Worm (Caenorhabditis elegans) whole organism, L1 larva: ENCODE results near the gene Y49F6C.6.

Experiments
- C04F5.9 ChIP-seq: sonication (generic microtip); optimal IDR thresholded peaks from 2 replicates; lab custom pipeline; 2016; ENCODE audit warnings: missing genetic modification characterization, missing compliant biosample characterization
- F16B12.6 ChIP-seq: fragments of 150-350 bp; optimal IDR thresholded peaks from 2 replicates; lab custom pipeline; 2014; ENCODE audit warnings: missing biosample characterization, missing genetic modification characterization
- Y116A8C.19 ChIP-seq: sonication (generic microtip); optimal IDR thresholded peaks from 2 replicates; lab custom pipeline; 2016; ENCODE audit warnings: missing compliant biosample characterization, missing genetic modification characterization, borderline replicate concordance
- aha-1 ChIP-seq: fragments of 150-350 bp; optimal IDR thresholded peaks from 2 replicates; lab custom pipeline; 2014; ENCODE audit warnings: missing biosample characterization, missing genetic modification characterization
- ama-1 ChIP-seq: fragments of 150-350 bp; optimal IDR thresholded peaks from 2 replicates; lab custom pipeline; 2014
- ceh-8 ChIP-seq: fragments of 200-800 bp; sonication (Bioruptor generic); optimal IDR thresholded peaks from 2 replicates; lab custom pipeline; 2018; ENCODE audit warnings: mild to moderate bottlenecking, missing genetic modification characterization, moderate library complexity, missing compliant biosample characterization
- ceh-82 ChIP-seq, 3 experiments: fragments of 150-350 bp in 1 of 3; sonication (generic microtip) in 2 of 3; optimal IDR thresholded peaks; 2 replicates each; lab custom pipeline; 2014 to 2017; ENCODE audit warnings: missing biosample characterization in 3 of 3, missing genetic modification characterization in 3 of 3
- ceh-88 ChIP-seq: fragments of 200-800 bp; sonication (Bioruptor generic); IDR thresholded peaks from 2 replicates; pipeline ENCODE4 v1.3.6; 2022; ENCODE audit warnings: missing genetic modification characterization, missing compliant biosample characterization
- ces-1 ChIP-seq: fragments of 150-350 bp; optimal IDR thresholded peaks from 2 replicates; lab custom pipeline; 2014; ENCODE audit warnings: missing biosample characterization, missing genetic modification reagents, missing genetic modification characterization
- dpl-1 ChIP-seq, 3 experiments: fragments of 150-350 bp in 2 of 3; sonication (generic microtip) in 1 of 3; optimal IDR thresholded peaks; 2 replicates each; lab custom pipeline; 2014 to 2017; ENCODE audit warnings: missing biosample characterization in 3 of 3, missing genetic modification characterization in 3 of 3, missing genetic modification reagents in 3 of 3
- dsc-1 ChIP-seq: sonication (generic microtip); optimal IDR thresholded peaks from 2 replicates; lab custom pipeline; 2016; ENCODE audit warnings: mild to moderate bottlenecking, missing genetic modification characterization, missing compliant biosample characterization
- egl-13 ChIP-seq: sonication (generic microtip); optimal IDR thresholded peaks from 2 replicates; lab custom pipeline; 2016; ENCODE audit warnings: missing genotype, missing genetic modification reagents, missing genetic modification characterization, missing compliant biosample characterization
- elt-2 ChIP-seq: sonication (generic microtip); optimal IDR thresholded peaks from 2 replicates; lab custom pipeline; 2016; ENCODE audit warnings: missing genetic modification characterization, mild to moderate bottlenecking, inconsistent platforms, missing compliant biosample characterization, missing genetic modification reagents
- fkh-10 ChIP-seq: sonication (generic microtip); optimal IDR thresholded peaks from 2 replicates; lab custom pipeline; 2017; ENCODE audit warnings: missing biosample characterization, missing genetic modification reagents, missing genetic modification characterization
- fkh-4 ChIP-seq: sonication (generic microtip); optimal IDR thresholded peaks from 2 replicates; lab custom pipeline; 2016; ENCODE audit warnings: missing compliant biosample characterization, missing genetic modification characterization, borderline replicate concordance
- fkh-8 ChIP-seq: sonication (generic microtip); optimal IDR thresholded peaks from 2 replicates; lab custom pipeline; 2016; ENCODE audit warnings: mild to moderate bottlenecking, missing genetic modification characterization, missing compliant biosample characterization
- fos-1 ChIP-seq: fragments of 150-350 bp; optimal IDR thresholded peaks from 2 replicates; lab custom pipeline; 2014; ENCODE audit warnings: missing biosample characterization, missing genetic modification characterization
- hlh-4 ChIP-seq: sonication (generic microtip); optimal IDR thresholded peaks from 2 replicates; lab custom pipeline; 2016; ENCODE audit warnings: mild to moderate bottlenecking, missing genetic modification characterization, missing compliant biosample characterization
- irx-1 ChIP-seq: sonication (generic microtip); optimal IDR thresholded peaks from 2 replicates; lab custom pipeline; 2016; ENCODE audit warnings: missing genetic modification characterization, missing compliant biosample characterization
- lin-13 ChIP-seq: fragments of 150-350 bp; optimal IDR thresholded peaks from 2 replicates; lab custom pipeline; 2014; ENCODE audit warnings: missing biosample characterization, missing genetic modification reagents, missing genetic modification characterization
- lin-14 ChIP-seq: fragments of 200-800 bp; sonication (Bioruptor generic); optimal IDR thresholded peaks from 2 replicates; lab custom pipeline; 2018; ENCODE audit warnings: mild to moderate bottlenecking, missing genetic modification characterization, moderate library complexity, missing compliant biosample characterization
- lin-39 ChIP-seq: fragments of 150-350 bp; optimal IDR thresholded peaks from 2 replicates; lab custom pipeline; 2014; ENCODE audit warnings: missing biosample characterization, missing genetic modification reagents, missing genetic modification characterization
- lir-3 ChIP-seq: sonication (generic microtip); optimal IDR thresholded peaks from 2 replicates; lab custom pipeline; 2016; ENCODE audit warnings: mild to moderate bottlenecking, missing genetic modification characterization, moderate library complexity, missing compliant biosample characterization; ENCODE audit not compliant: poor library complexity
- lsy-2 ChIP-seq, 2 experiments: fragments of 150-350 bp; optimal IDR thresholded peaks; 2 replicates each; lab custom pipeline; 2014; ENCODE audit warnings: missing biosample characterization in 2 of 2, missing genetic modification characterization in 2 of 2
- mdl-1 ChIP-seq, 2 experiments: fragments of 150-350 bp; optimal IDR thresholded peaks; 2 replicates each; lab custom pipeline; 2014 to 2017; ENCODE audit warnings: missing biosample characterization in 2 of 2, missing genetic modification characterization in 2 of 2, inconsistent platforms in 1 of 2
- mef-2 ChIP-seq: fragments of 150-350 bp; optimal IDR thresholded peaks from 2 replicates; lab custom pipeline; 2014; ENCODE audit warnings: missing biosample characterization, missing genetic modification characterization
- nhr-237 ChIP-seq: fragments of 150-350 bp; optimal IDR thresholded peaks from 2 replicates; lab custom pipeline; 2014; ENCODE audit warnings: missing biosample characterization, missing genetic modification characterization
- nhr-28 ChIP-seq: fragments of 150-350 bp; optimal IDR thresholded peaks from 2 replicates; lab custom pipeline; 2014; ENCODE audit warnings: missing biosample characterization, missing genetic modification characterization
- nhr-84 ChIP-seq: sonication (generic microtip); optimal IDR thresholded peaks from 2 replicates; lab custom pipeline; 2017; ENCODE audit warnings: missing biosample characterization, missing genetic modification characterization
- pag-3 ChIP-seq: sonication (generic microtip); optimal IDR thresholded peaks from 2 replicates; lab custom pipeline; 2017; ENCODE audit warnings: missing genetic modification characterization, mild to moderate bottlenecking, missing compliant biosample characterization, antibody characterized with exemption, borderline replicate concordance; ENCODE audit not compliant: insufficient read depth
- pax-3 ChIP-seq: fragments of 200-800 bp; sonication (Bioruptor generic); optimal IDR thresholded peaks from 2 replicates; lab custom pipeline; 2018; ENCODE audit warnings: mild to moderate bottlenecking, missing genetic modification characterization, moderate library complexity, missing compliant biosample characterization
- pqm-1 ChIP-seq: sonication (generic microtip); optimal IDR thresholded peaks from 3 replicates; lab custom pipeline; 2017; ENCODE audit warnings: missing biosample characterization, missing genetic modification characterization
- rnt-1 ChIP-seq: sonication (generic microtip); optimal IDR thresholded peaks from 2 replicates; lab custom pipeline; 2016; ENCODE audit warnings: mild to moderate bottlenecking, missing genetic modification characterization, moderate library complexity, missing compliant biosample characterization
- snpc-4 ChIP-seq: fragments of 150-350 bp; optimal IDR thresholded peaks from 2 replicates; lab custom pipeline; 2014; ENCODE audit warnings: missing biosample characterization, missing genetic modification characterization
- snu-23 ChIP-seq: sonication (generic microtip); optimal IDR thresholded peaks from 2 replicates; lab custom pipeline; 2016; ENCODE audit warnings: missing genetic modification characterization, missing compliant biosample characterization
- sox-4 ChIP-seq: sonication (generic microtip); optimal IDR thresholded peaks from 2 replicates; lab custom pipeline; 2016; ENCODE audit warnings: missing genetic modification characterization, missing compliant biosample characterization
- sptf-1 ChIP-seq: fragments of 150-350 bp; optimal IDR thresholded peaks from 2 replicates; lab custom pipeline; 2014; ENCODE audit warnings: missing biosample characterization, missing genetic modification characterization
- swsn-7 ChIP-seq: sonication (generic microtip); optimal IDR thresholded peaks from 2 replicates; lab custom pipeline; 2016; ENCODE audit warnings: missing genetic modification characterization, missing compliant biosample characterization
- unc-130 ChIP-seq: fragments of 150-350 bp; optimal IDR thresholded peaks from 2 replicates; lab custom pipeline; 2017; ENCODE audit warnings: missing biosample characterization, missing genetic modification characterization, inconsistent platforms
- unc-62 ChIP-seq: fragments of 150-350 bp; optimal IDR thresholded peaks from 2 replicates; lab custom pipeline; 2014; ENCODE audit warnings: missing biosample characterization, missing genetic modification reagents, missing genetic modification characterization
- unc-86 ChIP-seq: sonication (generic microtip); optimal IDR thresholded peaks from 2 replicates; lab custom pipeline; 2016; ENCODE audit warnings: missing genetic modification characterization, missing compliant biosample characterization
- unc-98 ChIP-seq: fragments of 200-800 bp; sonication (Bioruptor generic); IDR thresholded peaks from 2 replicates; pipeline ENCODE4 v1.3.6; 2022; ENCODE audit warnings: missing genetic modification characterization, missing compliant biosample characterization
- xbp-1 ChIP-seq: sonication (generic microtip); optimal IDR thresholded peaks from 2 replicates; lab custom pipeline; 2016; ENCODE audit warnings: missing genetic modification characterization, missing compliant biosample characterization
- ztf-11 ChIP-seq, 2 experiments: sonication (generic microtip); optimal IDR thresholded peaks; 2 replicates each; lab custom pipeline; 2016 to 2017; ENCODE audit warnings: missing genetic modification characterization in 2 of 2, missing biosample characterization in 1 of 2, missing compliant biosample characterization in 1 of 2
- ztf-4 ChIP-seq: fragments of 150-350 bp; optimal IDR thresholded peaks from 2 replicates; lab custom pipeline; 2014; ENCODE audit warnings: missing biosample characterization, missing genetic modification characterization

Gene Y49F6C.6

DNA sequence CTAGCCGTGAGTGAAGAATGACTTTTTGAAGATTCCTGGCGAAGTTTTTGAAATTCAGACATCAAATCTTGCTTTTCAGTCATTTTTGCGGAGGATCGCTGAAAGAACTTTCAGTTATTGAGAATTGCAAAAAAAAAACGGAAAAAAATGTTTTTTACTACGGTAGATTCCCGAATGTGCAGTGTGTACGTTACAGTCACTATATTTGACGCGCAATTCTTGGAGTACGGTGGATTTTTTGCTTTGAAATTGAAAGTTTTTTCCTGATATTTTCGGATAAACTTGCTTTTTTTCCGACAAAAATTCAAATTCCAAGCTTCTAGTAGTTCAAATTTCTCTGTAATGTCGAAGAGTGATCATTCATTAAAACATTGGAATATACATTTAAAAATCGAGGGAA, 25.0 kb downstream of the Y49F6C.6 start, which contains the start of gene F14D2.11:
Gene F14D2.11, minus strand, starts transcription at position 101 of the 400 bp plus-strand sequence.
- no peak for TF ChIP-seq swsn-7 (tag; lab: Kevin White, UChicago)
- TF ChIP-seq mdl-1 (tag; optimal IDR thresholded peaks at IDR 0.05; lab: Kevin White, UChicago), result no peak
- TF ChIP-seq nhr-237 (tag; lab: Kevin White, UChicago), result no peak
- no peak for TF ChIP-seq rnt-1 (tag; lab: Kevin White, UChicago)
- TF ChIP-seq unc-62, result no peak
- TF ChIP-seq fkh-8 (tag; lab: Kevin White, UChicago), result no peak
- TF ChIP-seq ztf-11 (tag; optimal IDR thresholded peaks at IDR 0.05; lab: Kevin White, UChicago), result no peak
- TF ChIP-seq nhr-84 (tag; lab: Kevin White, UChicago), result no peak
- TF ChIP-seq xbp-1, result no peak

- TF ChIP-seq snpc-4 (tag; lab: Kevin White, UChicago) (no peak), snu-23 (GFP tag; lab: Kevin White, UChicago) (no peak), unc-130 (tag; lab: Kevin White, UChicago) (no peak), unc-86 (no peak), pqm-1 (tag; lab: Kevin White, UChicago) (no peak), ces-1 (no peak), hlh-4 (no peak), lin-14 (no peak), unc-98 (GFP tag; lab: Robert Waterston, UW) (no peak), fkh-10 (GFP tag; lab: Kevin White, UChicago) (no peak), lsy-2 (tag; optimal IDR thresholded peaks at IDR 0.05; lab: Kevin White, UChicago) (no peak), ceh-88 (GFP tag; lab: Robert Waterston, UW) (no peak), xbp-1 (no peak), Y116A8C.19 (no peak)
Measured at ce11 chrII:3340818-3341217, 26.2 kb downstream of the Y49F6C.6 start.

- TF ChIP-seq ceh-8 (GFP tag; lab: Kevin White, UChicago), result no peak
- TF ChIP-seq lin-13, result no peak
- TF ChIP-seq sox-4 (tag; lab: Kevin White, UChicago), result no peak
- TF ChIP-seq dpl-1 (GFP tag; optimal IDR thresholded peaks at IDR 0.05; lab: Kevin White, UChicago), result no peak
- TF ChIP-seq snu-23 (GFP tag; lab: Kevin White, UChicago), result no peak
- TF ChIP-seq ceh-82 (tag; optimal IDR thresholded peaks at IDR 0.05; lab: Kevin White, UChicago), result no peak
- no peak for TF ChIP-seq lin-39
Measured at ce11 chrII:3340251-3340650, 26.7 kb downstream of the Y49F6C.6 start, which contains the start of gene F14D2.5. Gene F14D2.5 (plus strand): TSS chrII:3340551.

DNA sequence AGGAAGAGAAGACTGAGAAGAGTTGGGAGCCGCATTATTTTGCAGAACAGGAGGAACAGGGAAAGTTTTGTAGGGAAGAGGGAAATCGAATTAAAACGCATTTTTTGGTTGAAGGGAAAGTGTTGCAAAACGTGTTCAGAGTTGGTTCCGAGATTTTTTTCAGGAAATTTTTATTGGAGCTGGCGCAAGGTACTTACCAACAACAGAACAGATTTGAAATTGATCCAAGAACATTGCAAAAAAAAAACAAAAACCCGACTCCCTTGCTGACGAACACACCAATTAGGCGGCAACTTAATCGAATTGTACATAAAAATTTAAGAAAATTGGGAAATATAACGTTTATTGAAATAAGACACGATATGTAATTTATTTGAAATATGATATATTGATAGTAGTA, 28.4 kb downstream of the Y49F6C.6 start, which contains the start of gene F14D2.7:
Gene F14D2.7, minus strand, starts transcription at position 101 of the 400 bp plus-strand sequence.
- no peak for TF ChIP-seq unc-130 (tag; lab: Kevin White, UChicago)

ce11 chrII:3337039-3337438, 30.0 kb downstream of the Y49F6C.6 start, which contains the start of gene F14D2.19:
Gene F14D2.19 (minus strand): TSS chrII:3337139.
- TF ChIP-seq nhr-28 (tag; lab: Kevin White, UChicago) (no peak), F16B12.6 (tag; lab: Kevin White, UChicago) (no peak), fos-1 (tag; lab: Kevin White, UChicago) (no peak), ama-1 (lab: Kevin White, UChicago) (no peak), pag-3 (tag; lab: Kevin White, UChicago) (no peak), lir-3 (no peak)
- TF ChIP-seq, all 84 proteins: peak for 0

- no peak for TF ChIP-seq ztf-4
- no peak for TF ChIP-seq ceh-82 (tag; optimal IDR thresholded peaks at IDR 0.05; lab: Kevin White, UChicago)
- no peak for TF ChIP-seq dsc-1
- no peak for TF ChIP-seq mef-2 (tag; lab: Kevin White, UChicago)
- TF ChIP-seq dpl-1 (GFP tag; optimal IDR thresholded peaks at IDR 0.05; lab: Kevin White, UChicago), result no peak
- TF ChIP-seq aha-1, result no peak
- no peak for TF ChIP-seq egl-13 (tag; lab: Kevin White, UChicago)
- no peak for TF ChIP-seq irx-1 (tag; lab: Kevin White, UChicago)
- no peak for TF ChIP-seq C04F5.9
- TF ChIP-seq hlh-4, result no peak
- TF ChIP-seq fkh-4 (tag; lab: Kevin White, UChicago), result no peak
- TF ChIP-seq nhr-84 (tag; lab: Kevin White, UChicago), result no peak
- no peak for TF ChIP-seq pax-3 (tag; lab: Kevin White, UChicago)
- TF ChIP-seq elt-2, result no peak
- no peak for TF ChIP-seq sptf-1 (tag; lab: Kevin White, UChicago)
Measured at ce11 chrII:3332039-3332438, 35.0 kb downstream of the Y49F6C.6 start, which contains the start of gene irld-27. Gene irld-27 (plus strand): TSS chrII:3332339.
